Worm (Caenorhabditis elegans) whole organism, L3 larva: ENCODE data around the gene T05H4.3.

Source experiments
- ama-1 ChIP-seq: fragments of 150-350 bp; optimal IDR thresholded peaks from 2 replicates; lab custom pipeline; 2018
- ceh-28 ChIP-seq: fragments of 150-350 bp; optimal IDR thresholded peaks from 2 replicates; lab custom pipeline; 2014; ENCODE audit warnings: missing biosample characterization, missing genetic modification reagents, missing genetic modification characterization
- ceh-82 ChIP-seq: fragments of 150-350 bp; optimal IDR thresholded peaks from 2 replicates; lab custom pipeline; 2014; ENCODE audit warnings: missing biosample characterization, missing genetic modification characterization
- egl-27 ChIP-seq: sonication (generic microtip); optimal IDR thresholded peaks from 4 replicates; lab custom pipeline; 2017; ENCODE audit warnings: missing biosample characterization, missing genetic modification reagents, missing genetic modification characterization
- egl-5 ChIP-seq: fragments of 150-350 bp; optimal IDR thresholded peaks from 2 replicates; lab custom pipeline; 2017; ENCODE audit warnings: missing biosample characterization, missing genetic modification reagents, missing genetic modification characterization, inconsistent platforms
- elt-1 ChIP-seq: fragments of 150-350 bp; optimal IDR thresholded peaks from 2 replicates; lab custom pipeline; 2014; ENCODE audit warnings: missing biosample characterization, missing genetic modification characterization
- elt-2 ChIP-seq: sonication (generic microtip); optimal IDR thresholded peaks from 2 replicates; lab custom pipeline; 2016; ENCODE audit warnings: missing genetic modification reagents, mild to moderate bottlenecking, missing genetic modification characterization, missing compliant biosample characterization
- elt-3 ChIP-seq, 3 experiments: fragments of 150-350 bp in 1 of 3; sonication (generic microtip) in 2 of 3; optimal IDR thresholded peaks; 2 replicates in 2 of 3; 4 replicates in 1 of 3; lab custom pipeline; 2014 to 2017; ENCODE audit warnings: missing biosample characterization in 3 of 3, missing genetic modification characterization in 3 of 3
- eor-1 ChIP-seq, 2 experiments: fragments of 150-350 bp; optimal IDR thresholded peaks; 2 replicates each; lab custom pipeline; 2014 to 2018; ENCODE audit warnings: missing biosample characterization in 2 of 2, missing genetic modification characterization in 2 of 2
- jun-1 ChIP-seq: fragments of 150-350 bp; optimal IDR thresholded peaks from 2 replicates; lab custom pipeline; 2014; ENCODE audit warnings: missing biosample characterization, missing genetic modification reagents, missing genetic modification characterization
- lin-15B ChIP-seq: fragments of 150-350 bp; optimal IDR thresholded peaks from 2 replicates; lab custom pipeline; 2014; ENCODE audit warnings: missing biosample characterization, missing genetic modification characterization
- lin-39 ChIP-seq: fragments of 150-350 bp; optimal IDR thresholded peaks from 2 replicates; lab custom pipeline; 2018; ENCODE audit warnings: missing biosample characterization, missing genetic modification reagents, missing genetic modification characterization
- nfya-1 ChIP-seq: sonication (generic microtip); optimal IDR thresholded peaks from 2 replicates; lab custom pipeline; 2017; ENCODE audit warnings: missing genetic modification characterization, mild to moderate bottlenecking, missing compliant biosample characterization, antibody characterized with exemption, moderate library complexity; ENCODE audit not compliant: insufficient read depth
- nhr-12 ChIP-seq: fragments of 150-350 bp; optimal IDR thresholded peaks from 2 replicates; lab custom pipeline; 2014; ENCODE audit warnings: missing biosample characterization, missing genetic modification characterization
- nhr-25 ChIP-seq: sonication (generic microtip); optimal IDR thresholded peaks from 2 replicates; lab custom pipeline; 2017; ENCODE audit warnings: missing biosample characterization, missing genetic modification characterization
- nhr-28 ChIP-seq: fragments of 150-350 bp; optimal IDR thresholded peaks from 2 replicates; lab custom pipeline; 2014; ENCODE audit warnings: missing biosample characterization, missing genetic modification characterization
- nhr-67 ChIP-seq: fragments of 150-350 bp; optimal IDR thresholded peaks from 2 replicates; lab custom pipeline; 2014; ENCODE audit warnings: missing biosample characterization, missing genetic modification characterization
- nhr-76 ChIP-seq: fragments of 150-350 bp; sonication (generic microtip); optimal IDR thresholded peaks from 5 replicates; lab custom pipeline; 2014; ENCODE audit warnings: missing biosample characterization, missing genetic modification characterization
- nhr-77 ChIP-seq: fragments of 150-350 bp; optimal IDR thresholded peaks from 2 replicates; lab custom pipeline; 2014; ENCODE audit warnings: missing biosample characterization, missing genetic modification characterization
- pha-4 ChIP-seq: fragments of 150-350 bp; optimal IDR thresholded peaks from 2 replicates; lab custom pipeline; 2014; ENCODE audit warnings: missing biosample characterization, missing genetic modification reagents, missing genetic modification characterization
- pqm-1 ChIP-seq: fragments of 150-350 bp; optimal IDR thresholded peaks from 2 replicates; lab custom pipeline; 2017; ENCODE audit warnings: missing biosample characterization, missing genetic modification characterization, inconsistent platforms
- skn-1 ChIP-seq: fragments of 150-350 bp; optimal IDR thresholded peaks from 2 replicates; lab custom pipeline; 2014; ENCODE audit warnings: missing biosample characterization, missing genetic modification characterization
- unc-39 ChIP-seq: sonication (generic microtip); optimal IDR thresholded peaks from 4 replicates; lab custom pipeline; 2017; ENCODE audit warnings: missing biosample characterization, missing genetic modification characterization
- unc-62 ChIP-seq: fragments of 150-350 bp; sonication (generic microtip); optimal IDR thresholded peaks from 4 replicates; lab custom pipeline; 2014; ENCODE audit warnings: missing biosample characterization, missing genetic modification reagents, missing genetic modification characterization

Gene T05H4.3

ce11 chrV:6462606-6463005 is 20.5 kb downstream of the T05H4.3 start:
- TF ChIP-seq pha-4 (tag; lab: Kevin White, UChicago): peak; percentile 14
- TF ChIP-seq nhr-25 (tag; lab: Kevin White, UChicago): no peak
- peak; percentile 63 for TF ChIP-seq elt-2 (tag; lab: Kevin White, UChicago)

ce11 chrV:6464238-6464637 is 22.1 kb downstream of the T05H4.3 start:
- TF ChIP-seq elt-3 (tag; optimal IDR thresholded peaks at IDR 0.05; lab: Kevin White, UChicago) (no peak), lin-39 (tag; lab: Kevin White, UChicago) (no peak), nhr-67 (tag; lab: Kevin White, UChicago) (no peak), nhr-28 (tag; lab: Kevin White, UChicago) (no peak), nhr-76 (tag; lab: Kevin White, UChicago) (no peak), nfya-1 (no peak)

ce11 chrV:6464765-6465164 is 22.6 kb downstream of the T05H4.3 start, which contains the start of gene unc-83:
TSS of gene unc-83 (plus strand) at chrV:6465065.
- TF ChIP-seq jun-1 (tag; lab: Kevin White, UChicago) (no peak), egl-27 (tag; lab: Kevin White, UChicago) (no peak), nhr-28 (tag; lab: Kevin White, UChicago) (no peak), ama-1 (no peak)

ce11 chrV:6467676-6468075 is 25.5 kb downstream of the T05H4.3 start:
- no peak for TF ChIP-seq ama-1
- no peak for TF ChIP-seq nhr-28 (tag; lab: Kevin White, UChicago)
- peak; percentile 14 for TF ChIP-seq egl-5
- no peak for TF ChIP-seq unc-62
- no peak for TF ChIP-seq nfya-1
- no peak for TF ChIP-seq nhr-77 (tag; lab: Kevin White, UChicago)
- no peak for TF ChIP-seq ceh-82 (tag; lab: Kevin White, UChicago)

ce11 chrV:6471208-6471607 is 29.1 kb downstream of the T05H4.3 start:
- TF ChIP-seq elt-1 (tag; lab: Kevin White, UChicago) (peak; percentile 56), nhr-28 (tag; lab: Kevin White, UChicago) (no peak)

ce11 chrV:6476026-6476425 is 33.9 kb downstream of the T05H4.3 start:
- TF ChIP-seq nhr-12 (tag; lab: Kevin White, UChicago) (no peak), pha-4 (tag; lab: Kevin White, UChicago) (peak; percentile 52), pqm-1 (tag; lab: Kevin White, UChicago) (peak; percentile 76), elt-2 (tag; lab: Kevin White, UChicago) (peak; percentile 87), skn-1 (tag; lab: Kevin White, UChicago) (peak; percentile 39)

ce11 chrV:6485109-6485508 is 43.0 kb downstream of the T05H4.3 start:
- no peak for TF ChIP-seq unc-39 (tag; lab: Kevin White, UChicago)

ce11 chrV:6487878-6488277 is 45.7 kb downstream of the T05H4.3 start:
- TF ChIP-seq ceh-82 (tag; lab: Kevin White, UChicago) (no peak), ceh-28 (tag; lab: Kevin White, UChicago) (peak; percentile 8), eor-1 (tag; optimal IDR thresholded peaks at IDR 0.05; lab: Kevin White, UChicago) (no peak), elt-2 (tag; lab: Kevin White, UChicago) (peak; percentile 27), jun-1 (tag; lab: Kevin White, UChicago) (peak; percentile 45), elt-3 (tag; optimal IDR thresholded peaks at IDR 0.05; lab: Kevin White, UChicago) (no peak), lin-39 (tag; lab: Kevin White, UChicago) (no peak)
- TF ChIP-seq, all 47 proteins: peak for 3

- no peak for TF ChIP-seq lin-15B
- peak; percentile 26 for TF ChIP-seq jun-1 (tag; lab: Kevin White, UChicago)
- peak; percentile 89 for TF ChIP-seq pqm-1 (tag; lab: Kevin White, UChicago)
- no peak for TF ChIP-seq egl-5
- TF ChIP-seq nhr-12 (tag; lab: Kevin White, UChicago): no peak
- peak; percentile 59 for TF ChIP-seq pha-4 (tag; lab: Kevin White, UChicago)
- peak; percentile 95 for TF ChIP-seq elt-2 (tag; lab: Kevin White, UChicago)
These were observed 46.7 kb downstream of the T05H4.3 start, which contains the start of gene lec-10 for ce11 chrV:6488849-6489248. TSS of gene lec-10 (minus strand) at chrV:6489120.
